Worm (Caenorhabditis elegans): ENCODE measurements around the gene fat-1.

DNA sequence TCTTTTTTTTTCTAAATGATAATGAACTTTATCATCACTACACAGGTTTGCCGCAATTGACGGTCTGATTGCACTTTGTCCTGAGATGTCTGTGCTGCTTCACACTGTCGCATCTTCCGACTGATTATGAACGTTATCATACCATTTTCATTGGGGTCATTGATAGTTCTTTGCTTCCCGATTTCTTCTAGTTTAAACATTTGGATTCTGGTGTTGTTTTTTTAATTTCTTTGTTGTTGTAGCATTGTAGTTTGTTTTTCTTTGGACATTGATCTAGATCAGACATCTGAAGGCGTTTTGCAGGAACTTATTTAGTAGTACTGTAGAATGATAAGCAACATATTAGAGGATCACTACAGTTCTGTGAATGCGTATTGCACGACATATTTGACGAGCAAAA is 3.3 kb downstream of the fat-1 start:
- TF ChIP-seq blmp-1 (tag; optimal IDR thresholded peaks at IDR 0.05; ENCODE audit: insufficient read depth): peak; percentile 6
- TF ChIP-seq zag-1 (tag; optimal IDR thresholded peaks at IDR 0.05): no peak
- TF ChIP-seq elt-3 (tag; optimal IDR thresholded peaks at IDR 0.05): no peak
- no peak for TF ChIP-seq nhr-23 (tag; optimal IDR thresholded peaks at IDR 0.05)
- TF ChIP-seq lin-13 (GFP tag; optimal IDR thresholded peaks at IDR 0.05): peak; percentile 60
- TF ChIP-seq unc-62 (GFP tag; optimal IDR thresholded peaks at IDR 0.05): no peak
- peak in 1 of 2 experiments; percentile 43 for TF ChIP-seq lsy-2 (tag; optimal IDR thresholded peaks at IDR 0.05)
- no peak for TF ChIP-seq nhr-12 (tag; optimal IDR thresholded peaks at IDR 0.05)
- TF ChIP-seq nhr-237 (tag; optimal IDR thresholded peaks at IDR 0.05): no peak
- TF ChIP-seq nhr-11 (tag; optimal IDR thresholded peaks at IDR 0.05): no peak

All from whole organism, L2 larva.